Worm (Caenorhabditis elegans): Measurements from ENCODE around the gene F55C10.5.

Gene F55C10.5

ce11 chrV:11372284-11372878 is 10.5 kb upstream of the F55C10.5 start:
- TF ChIP-seq aptf-3 (GFP tag; IDR thresholded peaks at IDR 0.05): no peak
- no peak for TF ChIP-seq attf-5 (GFP tag; optimal IDR thresholded peaks at IDR 0.05)
- TF ChIP-seq F10E7.11 (tag; optimal IDR thresholded peaks at IDR 0.05): no peak
- TF ChIP-seq hrde-1 (tag; optimal IDR thresholded peaks at IDR 0.05; ENCODE audit: borderline replicate concordance): no peak

ce11 chrV:11373918-11374317 is 9.0 kb upstream of the F55C10.5 start:
- no peak for TF ChIP-seq sptf-2 (GFP tag; optimal IDR thresholded peaks at IDR 0.05)

ce11 chrV:11375150-11375792 is 7.6 kb upstream of the F55C10.5 start, which contains the start of gene cnb-1:
cnb-1 (plus strand) TSS chrV:11375742.
- TF ChIP-seq D2030.7 (GFP tag; IDR thresholded peaks at IDR 0.05) (no peak), somi-1 (GFP tag; optimal IDR thresholded peaks at IDR 0.05) (no peak), mel-28 (tag; optimal IDR thresholded peaks at IDR 0.05; ENCODE audit: borderline replicate concordance) (no peak), ztf-25 (GFP tag; IDR thresholded peaks at IDR 0.05) (no peak), mcd-1 (GFP tag; IDR thresholded peaks at IDR 0.05) (no peak; the same call in 1 of the 2 replicates), madf-3 (GFP tag; IDR thresholded peaks at IDR 0.05) (no peak), F39B2.1 (GFP tag; IDR thresholded peaks at IDR 0.05) (no peak), repo-1 (tag; optimal IDR thresholded peaks at IDR 0.05) (no peak), B0261.1 (tag; optimal IDR thresholded peaks at IDR 0.05) (no peak), rcor-1 (GFP tag; IDR thresholded peaks at IDR 0.05) (0 out of 2 replicates have a peak, but pooled peaks have one; percentile 17), snpc-1.1 (tag; optimal IDR thresholded peaks at IDR 0.05; ENCODE audit: insufficient read depth) (no peak), hsf-1 (GFP tag; IDR thresholded peaks at IDR 0.05) (no peak), sea-2 (GFP tag; IDR thresholded peaks at IDR 0.05) (no peak), nhr-80 (tag; optimal IDR thresholded peaks at IDR 0.05) (peak; percentile 27), lsl-1 (GFP tag; optimal IDR thresholded peaks at IDR 0.05) (no peak), attf-5 (GFP tag; optimal IDR thresholded peaks at IDR 0.05) (peak; percentile 59), ceh-40 (GFP tag; IDR thresholded peaks at IDR 0.05) (no peak), snpc-3.4 (tag; optimal IDR thresholded peaks at IDR 0.05) (no peak), hlh-26 (GFP tag; conservative IDR thresholded peaks at IDR 0.05) (no peak), mxl-1 (tag; optimal IDR thresholded peaks at IDR 0.05) (no peak), lir-1 (GFP tag; conservative IDR thresholded peaks at IDR 0.05) (no peak), snpc-4 (GFP tag; optimal IDR thresholded peaks at IDR 0.05) (no peak), snpc-4 (tag; optimal IDR thresholded peaks at IDR 0.05) (no peak), nhr-179 (tag; optimal IDR thresholded peaks at IDR 0.05) (no peak), ZK185.1 (tag; optimal IDR thresholded peaks at IDR 0.05; ENCODE audit: poor library complexity, severe bottlenecking) (peak; percentile 23), pbrm-1 (GFP tag; IDR thresholded peaks at IDR 0.05) (peak; percentile 48; the same call in 1 of the 2 replicates), hmg-1.2 (GFP tag; IDR thresholded peaks at IDR 0.05) (peak; percentile 83), lin-40 (tag; optimal IDR thresholded peaks at IDR 0.05) (peak; percentile 67), let-607 (tag; optimal IDR thresholded peaks at IDR 0.05) (no peak), B0035.1 (tag; optimal IDR thresholded peaks at IDR 0.05) (no peak), ceh-100 (GFP tag; IDR thresholded peaks at IDR 0.05) (0 out of 2 replicates have a peak, but pooled peaks have one; percentile 28), lin-35 (GFP tag; optimal IDR thresholded peaks at IDR 0.05) (peak in 1 of 3 experiments; percentile 34), C17E4.6 (GFP tag; IDR thresholded peaks at IDR 0.05) (no peak)

Measured in whole organism, young adult.